Fruit fly (Drosophila melanogaster) whole organism, prepupa: Measurements from ENCODE around the gene CG5892.

Experiments
- Blimp-1 ChIP-seq: fragments of 200-800 bp; sonication (Bioruptor generic); optimal IDR thresholded peaks from 3 replicates; lab custom pipeline; 2017; ENCODE audit warnings: missing biosample characterization, missing genetic modification characterization, mild to moderate bottlenecking, moderate library complexity, missing genetic modification reagents
- CG10631 ChIP-seq: fragments of 200-800 bp; sonication (Bioruptor generic); optimal IDR thresholded peaks from 2 replicates; lab custom pipeline; 2016; ENCODE audit warnings: missing biosample characterization, missing genetic modification characterization
- CG10669 ChIP-seq: fragments of 200-800 bp; sonication (Bioruptor generic); optimal IDR thresholded peaks from 3 replicates; lab custom pipeline; 2018; ENCODE audit warnings: missing biosample characterization, mild to moderate bottlenecking, missing genetic modification characterization, moderate library complexity
- CG15336 ChIP-seq: fragments of 200-800 bp; sonication (Bioruptor generic); IDR thresholded peaks from 2 replicates; pipeline ENCODE4 v1.3.6; 2022; ENCODE audit warnings: missing biosample characterization, missing genetic modification characterization
- CG1621 ChIP-seq: fragments of 200-800 bp; sonication (Bioruptor generic); optimal IDR thresholded peaks from 3 replicates; lab custom pipeline; 2018; ENCODE audit warnings: missing biosample characterization, mild to moderate bottlenecking, missing genetic modification characterization
- CG16779 ChIP-seq: fragments of 200-800 bp; sonication (Bioruptor generic); optimal IDR thresholded peaks from 3 replicates; lab custom pipeline; 2017; ENCODE audit warnings: missing biosample characterization, mild to moderate bottlenecking, missing genetic modification characterization
- CG3032 ChIP-seq: fragments of 200-800 bp; optimal IDR thresholded peaks from 2 replicates; lab custom pipeline; 2019; ENCODE audit warnings: missing biosample characterization, mild to moderate bottlenecking, missing genetic modification characterization, moderate library complexity
- CG32006 ChIP-seq: fragments of 200-800 bp; sonication (Bioruptor generic); optimal IDR thresholded peaks from 3 replicates; lab custom pipeline; 2017; ENCODE audit warnings: missing biosample characterization, mild to moderate bottlenecking, missing genetic modification characterization
- CG34406 ChIP-seq: fragments of 200-800 bp; sonication (Bioruptor generic); optimal IDR thresholded peaks from 3 replicates; lab custom pipeline; 2016; ENCODE audit warnings: missing biosample characterization, missing genetic modification characterization
- CG3919 ChIP-seq: fragments of 200-800 bp; sonication (Bioruptor generic); optimal IDR thresholded peaks from 3 replicates; lab custom pipeline; 2016; ENCODE audit warnings: missing biosample characterization, missing genetic modification characterization
- CG4318 ChIP-seq: fragments of 200-800 bp; sonication (Bioruptor generic); optimal IDR thresholded peaks from 3 replicates; lab custom pipeline; 2017; ENCODE audit warnings: missing biosample characterization, mild to moderate bottlenecking, missing genetic modification characterization
- CG6792 ChIP-seq: fragments of 200-800 bp; sonication (Bioruptor generic); optimal IDR thresholded peaks from 3 replicates; lab custom pipeline; 2016; ENCODE audit warnings: missing biosample characterization, missing genetic modification characterization
- CG6808 ChIP-seq: fragments of 200-800 bp; sonication (Bioruptor generic); optimal IDR thresholded peaks from 3 replicates; lab custom pipeline; 2017; ENCODE audit warnings: missing biosample characterization, missing genetic modification characterization, mild to moderate bottlenecking, moderate library complexity, missing genetic modification reagents
- CG6854 ChIP-seq: fragments of 200-800 bp; sonication (Bioruptor generic); optimal IDR thresholded peaks from 2 replicates; lab custom pipeline; 2017; ENCODE audit warnings: missing biosample characterization, mild to moderate bottlenecking, missing genetic modification characterization
- CG8119 ChIP-seq: fragments of 200-800 bp; sonication (Bioruptor generic); IDR thresholded peaks from 3 replicates; pipeline ENCODE4 v1.3.6; 2022; ENCODE audit warnings: missing biosample characterization, missing genetic modification characterization
- CG8632 ChIP-seq: fragments of 200-800 bp; sonication (Bioruptor generic); optimal IDR thresholded peaks from 3 replicates; lab custom pipeline; 2016; ENCODE audit warnings: missing biosample characterization, missing genetic modification characterization
- CG9139 ChIP-seq: fragments of 200-800 bp; sonication (Bioruptor generic); optimal IDR thresholded peaks from 3 replicates; lab custom pipeline; 2017; ENCODE audit warnings: missing biosample characterization, mild to moderate bottlenecking, missing genetic modification characterization
- Eip75B ChIP-seq: fragments of 200-800 bp; sonication (Bioruptor generic); optimal IDR thresholded peaks from 3 replicates; lab custom pipeline; 2016; ENCODE audit warnings: missing biosample characterization, missing genetic modification characterization
- Eip78C ChIP-seq: fragments of 200-800 bp; sonication (Bioruptor generic); peaks from one replicate; lab custom pipeline; 2016; ENCODE audit warnings: missing biosample characterization, missing genetic modification characterization
- Eip93F ChIP-seq: fragments of 200-800 bp; sonication (Bioruptor generic); optimal IDR thresholded peaks from 2 replicates; lab custom pipeline; 2016; ENCODE audit warnings: missing biosample characterization, mild to moderate bottlenecking, missing genetic modification characterization
- Ets96B ChIP-seq: fragments of 200-800 bp; optimal IDR thresholded peaks from 2 replicates; lab custom pipeline; 2019; ENCODE audit warnings: missing biosample characterization, mild to moderate bottlenecking, missing genetic modification characterization, moderate library complexity
- Gug ChIP-seq: fragments of 200-800 bp; sonication (Bioruptor generic); IDR thresholded peaks from 2 replicates; pipeline ENCODE4 v1.3.6; 2022; ENCODE audit warnings: missing biosample characterization, missing genetic modification characterization
- Hr38 ChIP-seq: sonication (Bioruptor generic); optimal IDR thresholded peaks from 2 replicates; lab custom pipeline; 2016; ENCODE audit warnings: missing biosample characterization, missing genetic modification characterization
- Hr39 ChIP-seq: fragments of 200-800 bp; sonication (Bioruptor generic); optimal IDR thresholded peaks from 2 replicates; lab custom pipeline; 2016; ENCODE audit warnings: missing biosample characterization, missing genetic modification characterization
- Lpt ChIP-seq: fragments of 200-800 bp; sonication (Bioruptor generic); optimal IDR thresholded peaks from 3 replicates; lab custom pipeline; 2016; ENCODE audit warnings: missing biosample characterization, missing genetic modification characterization
- Met ChIP-seq: fragments of 200-800 bp; sonication (Bioruptor generic); optimal IDR thresholded peaks from 3 replicates; lab custom pipeline; 2016; ENCODE audit warnings: missing biosample characterization, missing genetic modification characterization
- OdsH ChIP-seq: fragments of 200-800 bp; sonication (Bioruptor generic); optimal IDR thresholded peaks from 3 replicates; lab custom pipeline; 2016; ENCODE audit warnings: missing biosample characterization, missing genetic modification characterization
- Smox ChIP-seq: fragments of 200-800 bp; sonication (Bioruptor generic); optimal IDR thresholded peaks from 3 replicates; lab custom pipeline; 2016; ENCODE audit warnings: missing biosample characterization, missing genetic modification characterization
- Sox102F ChIP-seq: fragments of 200-800 bp; sonication (Bioruptor generic); optimal IDR thresholded peaks from 2 replicates; lab custom pipeline; 2016; ENCODE audit warnings: missing biosample characterization, mild to moderate bottlenecking, missing genetic modification characterization
- Sox14 ChIP-seq: fragments of 200-800 bp; sonication (Bioruptor generic); optimal IDR thresholded peaks from 3 replicates; lab custom pipeline; 2016; ENCODE audit warnings: missing biosample characterization, missing genetic modification characterization
- Sox15 ChIP-seq: fragments of 200-800 bp; sonication (Bioruptor generic); optimal IDR thresholded peaks from 3 replicates; lab custom pipeline; 2016; ENCODE audit warnings: missing biosample characterization, missing genetic modification characterization
- achi ChIP-seq: fragments of 200-800 bp; sonication (Bioruptor generic); optimal IDR thresholded peaks from 3 replicates; lab custom pipeline; 2016; ENCODE audit warnings: missing biosample characterization, missing genetic modification characterization
- acj6 ChIP-seq: fragments of 200-800 bp; sonication (Bioruptor generic); optimal IDR thresholded peaks from 3 replicates; lab custom pipeline; 2016; ENCODE audit warnings: missing biosample characterization, missing genetic modification characterization
- dac ChIP-seq: fragments of 200-800 bp; sonication (Bioruptor generic); optimal IDR thresholded peaks from 2 replicates; lab custom pipeline; 2017; ENCODE audit warnings: missing biosample characterization, mild to moderate bottlenecking, missing genetic modification characterization
- dsx ChIP-seq: fragments of 200-800 bp; optimal IDR thresholded peaks from 3 replicates; lab custom pipeline; 2019; ENCODE audit warnings: missing biosample characterization, mild to moderate bottlenecking, missing genetic modification characterization, moderate library complexity; ENCODE audit not compliant: poor library complexity, severe bottlenecking
- eg ChIP-seq: fragments of 200-800 bp; sonication (Bioruptor generic); IDR thresholded peaks from 3 replicates; pipeline ENCODE4 v1.3.6; 2022; ENCODE audit warnings: missing biosample characterization, missing genetic modification characterization
- esn ChIP-seq: fragments of 200-800 bp; sonication (Bioruptor generic); optimal IDR thresholded peaks from 2 replicates; lab custom pipeline; 2016; ENCODE audit warnings: missing biosample characterization, mild to moderate bottlenecking, missing genetic modification characterization, moderate library complexity
- fd59A ChIP-seq: fragments of 200-800 bp; sonication (Bioruptor generic); optimal IDR thresholded peaks from 2 replicates; lab custom pipeline; 2017; ENCODE audit warnings: missing biosample characterization, mild to moderate bottlenecking, missing genetic modification characterization, missing genetic modification reagents
- fkh ChIP-seq: fragments of 200-800 bp; sonication (Bioruptor generic); optimal IDR thresholded peaks from 3 replicates; lab custom pipeline; 2017; ENCODE audit warnings: missing biosample characterization, mild to moderate bottlenecking, missing genetic modification characterization, moderate library complexity
- lz ChIP-seq: fragments of 200-800 bp; sonication (Bioruptor generic); optimal IDR thresholded peaks from 3 replicates; lab custom pipeline; 2016; ENCODE audit warnings: missing biosample characterization, missing genetic modification characterization
- pdm3 ChIP-seq: fragments of 200-800 bp; sonication (Bioruptor generic); optimal IDR thresholded peaks from 3 replicates; lab custom pipeline; 2016; ENCODE audit warnings: missing biosample characterization, missing genetic modification characterization
- ss ChIP-seq, 2 experiments: fragments of 200-800 bp; sonication (Bioruptor generic); optimal IDR thresholded peaks; 2 replicates in 1 of 2; 3 replicates in 1 of 2; lab custom pipeline; 2017 to 2018; ENCODE audit warnings: mild to moderate bottlenecking in 2 of 2, missing biosample characterization in 2 of 2, missing genetic modification characterization in 2 of 2, moderate library complexity in 1 of 2
- svp ChIP-seq: fragments of 200-800 bp; sonication (Bioruptor generic); peaks from one replicate; lab custom pipeline; 2016; ENCODE audit warnings: missing biosample characterization, missing genetic modification characterization
- vri ChIP-seq: fragments of 200-800 bp; sonication (Bioruptor generic); optimal IDR thresholded peaks from 3 replicates; lab custom pipeline; 2016; ENCODE audit warnings: missing biosample characterization, mild to moderate bottlenecking, missing genetic modification characterization

CG5892 gene

DNA sequence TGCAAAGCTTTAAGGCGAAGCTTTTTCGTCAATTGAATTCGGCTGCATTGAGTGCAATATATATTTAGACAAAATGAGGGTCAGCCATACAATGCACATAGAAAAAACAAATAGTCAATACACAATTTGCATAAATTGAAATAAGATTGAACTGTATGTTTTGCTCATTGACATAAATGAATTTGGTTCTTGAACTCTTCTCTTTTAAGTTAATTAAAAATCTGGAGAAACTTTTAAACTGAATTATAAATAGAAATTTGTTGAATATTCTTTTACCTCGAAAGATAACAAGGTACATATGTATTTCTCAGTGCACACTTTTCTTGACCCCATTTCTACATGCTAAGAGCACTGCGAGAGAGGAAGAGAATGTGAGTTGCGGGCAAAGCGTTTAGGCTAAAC lies 36.1 kb upstream of the CG5892 start (continued):
- TF ChIP-seq Sox15 (GFP tag; lab: Kevin White, UChicago): no peak
- no peak for TF ChIP-seq Ets96B (tag; lab: Kevin White, UChicago)
- peak; percentile 83 for TF ChIP-seq svp (GFP tag; lab: Kevin White, UChicago)
- no peak for TF ChIP-seq CG8632 (GFP tag; lab: Kevin White, UChicago)
- TF ChIP-seq lz (GFP tag; lab: Kevin White, UChicago): no peak
- TF ChIP-seq Smox (GFP tag; lab: Kevin White, UChicago): no peak
- TF ChIP-seq CG4318: peak; percentile 47
- TF ChIP-seq Blimp-1: no peak
- no peak for TF ChIP-seq achi (GFP tag; lab: Kevin White, UChicago)
- no peak for TF ChIP-seq Eip93F
- TF ChIP-seq CG9139 (GFP tag; lab: Kevin White, UChicago): no peak
- no peak for TF ChIP-seq CG6808 (GFP tag; lab: Kevin White, UChicago)
- TF ChIP-seq CG10669: no peak
- TF ChIP-seq esn: no peak

DNA sequence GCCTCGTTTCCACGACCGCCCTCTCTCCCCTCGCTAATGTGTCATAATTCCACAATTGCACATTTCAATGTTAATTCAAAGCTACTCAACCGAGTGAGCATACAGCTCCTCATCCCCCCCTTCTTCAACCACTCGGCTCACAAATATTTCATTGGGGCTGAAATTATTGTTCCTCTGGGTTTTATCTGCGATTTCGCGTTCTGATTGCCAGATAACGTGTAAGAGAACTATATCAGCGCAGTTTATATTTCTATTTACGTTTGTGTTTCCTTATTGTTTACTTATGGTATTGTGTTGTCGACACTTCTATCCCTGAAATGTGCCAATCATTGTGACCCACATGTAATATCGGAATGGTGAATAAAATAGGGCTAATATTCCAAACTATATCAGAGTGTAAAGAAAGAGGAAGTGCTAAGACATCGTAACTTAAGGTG lies 35.6 kb upstream of the CG5892 start:
- TF ChIP-seq pdm3: no peak
- peak; percentile 87 for TF ChIP-seq vri (GFP tag; lab: Kevin White, UChicago)
- no peak for TF ChIP-seq Eip93F
- TF ChIP-seq CG8119 (GFP tag; lab: Robert Waterston, UW): no peak
- no peak for TF ChIP-seq Hr38
- no peak for TF ChIP-seq CG15336 (GFP tag; lab: Robert Waterston, UW)
- TF ChIP-seq ss (GFP tag; optimal IDR thresholded peaks at IDR 0.05; lab: Kevin White, UChicago): no peak
- no peak for TF ChIP-seq CG3032 (tag; lab: Kevin White, UChicago)
- peak; percentile 74 for TF ChIP-seq fkh (GFP tag; lab: Kevin White, UChicago)

DNA sequence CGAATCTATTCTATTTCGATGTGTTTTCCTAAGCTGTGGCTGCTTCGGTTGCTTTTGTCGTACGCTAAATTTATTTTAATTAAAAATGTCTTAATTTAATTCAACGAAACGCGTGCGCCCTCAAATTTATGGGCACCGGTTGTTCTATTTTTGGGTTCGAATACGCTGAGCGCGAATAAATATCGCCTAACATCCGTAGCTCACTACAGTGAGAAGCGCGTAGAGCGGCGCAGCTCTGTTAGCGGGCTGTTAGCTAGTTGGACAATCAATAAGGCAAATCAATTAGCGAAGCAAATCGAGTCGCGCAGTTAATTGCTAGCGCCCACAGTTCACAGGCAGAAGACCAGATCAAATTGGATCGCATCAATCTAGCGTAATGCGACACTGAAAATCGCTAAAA lies 32.3 kb upstream of the CG5892 start:
- TF ChIP-seq CG16779 (no peak), lz (GFP tag; lab: Kevin White, UChicago) (no peak), CG6854 (GFP tag; lab: Kevin White, UChicago) (no peak), esn (no peak), CG4318 (no peak), CG6792 (GFP tag; lab: Kevin White, UChicago) (no peak), CG1621 (tag; lab: Kevin White, UChicago) (no peak), pdm3 (no peak), fkh (GFP tag; lab: Kevin White, UChicago) (no peak), Met (GFP tag; lab: Kevin White, UChicago) (no peak), eg (GFP tag; lab: Robert Waterston, UW) (no peak)

DNA sequence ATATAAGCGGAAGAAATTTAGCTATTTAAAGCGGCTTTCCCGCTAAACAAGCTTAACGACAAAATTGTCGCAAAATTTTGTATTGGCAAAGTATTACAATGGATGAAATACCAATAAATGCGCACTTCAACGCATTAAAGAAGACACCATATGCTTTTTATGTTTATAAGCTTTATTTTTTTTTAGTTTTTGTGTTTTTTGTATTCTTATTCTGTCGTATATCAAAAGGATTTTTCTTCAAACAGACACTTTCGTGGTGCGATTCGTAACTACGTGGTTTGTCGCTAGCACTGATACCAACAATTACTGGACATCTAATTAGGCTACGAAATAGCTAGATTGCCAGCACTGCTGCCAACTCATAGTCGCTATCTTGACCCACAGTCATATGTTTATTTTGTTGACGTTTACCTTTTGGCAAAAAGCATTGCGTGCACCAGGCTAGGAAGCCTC lies 27.7 kb upstream of the CG5892 start, which contains the start of gene Ddrgk1:
Ddrgk1 (plus strand) TSS at position 387 of the 453 bp plus-strand sequence.
- TF ChIP-seq Smox (GFP tag; lab: Kevin White, UChicago) (no peak), acj6 (GFP tag; lab: Kevin White, UChicago) (peak; percentile 55), Ets96B (tag; lab: Kevin White, UChicago) (no peak), CG32006 (GFP tag; lab: Kevin White, UChicago) (no peak), Gug (GFP tag; lab: Robert Waterston, UW) (no peak), CG3919 (GFP tag; lab: Kevin White, UChicago) (no peak), fd59A (GFP tag; lab: Kevin White, UChicago) (no peak), dac (GFP tag; lab: Kevin White, UChicago) (no peak), Lpt (no peak), Eip93F (no peak), dsx (GFP tag; lab: Kevin White, UChicago) (no peak), pdm3 (no peak), Eip78C (GFP tag; lab: Kevin White, UChicago) (no peak), Sox14 (GFP tag; lab: Kevin White, UChicago) (peak; percentile 41), CG34406 (no peak), CG15336 (GFP tag; lab: Robert Waterston, UW) (no peak), CG8632 (GFP tag; lab: Kevin White, UChicago) (no peak), CG10631 (GFP tag; lab: Kevin White, UChicago) (no peak), Hr39 (GFP tag; lab: Kevin White, UChicago) (peak; percentile 44), Hr38 (no peak), CG6792 (GFP tag; lab: Kevin White, UChicago) (no peak), CG6854 (GFP tag; lab: Kevin White, UChicago) (no peak), Sox102F (GFP tag; lab: Kevin White, UChicago) (no peak), Eip75B (GFP tag; lab: Kevin White, UChicago) (no peak), CG1621 (tag; lab: Kevin White, UChicago) (no peak), ss (GFP tag; optimal IDR thresholded peaks at IDR 0.05; lab: Kevin White, UChicago) (no peak), eg (GFP tag; lab: Robert Waterston, UW) (no peak), OdsH (GFP tag; lab: Kevin White, UChicago) (no peak), fkh (GFP tag; lab: Kevin White, UChicago) (peak; percentile 77), vri (GFP tag; lab: Kevin White, UChicago) (no peak), achi (GFP tag; lab: Kevin White, UChicago) (no peak)
